Worm (Caenorhabditis elegans) whole organism, L4/young adult: ENCODE data around the gene F11E6.9.

Experiments used
- W03F9.2 ChIP-seq: fragments of 150-350 bp; optimal IDR thresholded peaks from 2 replicates; lab custom pipeline; 2014; ENCODE audit warnings: missing biosample characterization, missing genetic modification characterization
- dao-5 ChIP-seq: sonication (generic microtip); optimal IDR thresholded peaks from 2 replicates; lab custom pipeline; 2016; ENCODE audit warnings: missing genotype, missing genetic modification characterization, moderate library complexity, missing compliant biosample characterization
- him-1 ChIP-seq: sonication (generic microtip); optimal IDR thresholded peaks from 2 replicates; lab custom pipeline; 2016; ENCODE audit warnings: missing genotype, missing genetic modification reagents, missing genetic modification characterization, missing compliant biosample characterization

DNA sequence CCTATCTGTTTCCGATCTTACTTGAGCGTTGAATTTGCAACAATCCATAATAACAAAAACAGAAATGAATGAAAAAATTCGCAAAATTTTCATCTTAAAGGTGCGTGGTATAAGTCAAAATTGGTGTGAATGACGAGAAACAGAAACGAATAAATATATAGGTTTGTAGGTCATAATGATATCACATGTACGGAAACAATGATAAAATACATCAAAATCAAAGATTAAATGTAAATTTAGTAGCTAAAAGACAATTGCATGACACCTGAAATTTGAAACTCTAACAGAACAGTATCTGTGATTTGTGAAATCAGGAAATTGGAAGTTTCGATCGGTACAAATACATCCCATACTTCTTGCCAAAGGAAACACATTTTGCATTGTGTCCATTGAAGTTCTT is at the start of gene F11E6.9:
- TF ChIP-seq dao-5 (tag; lab: Kevin White, UChicago): no peak
- no peak for TF ChIP-seq W03F9.2 (tag; lab: Kevin White, UChicago)
- no peak for TF ChIP-seq him-1
